Worm (Caenorhabditis elegans): Measurements from ENCODE around the gene nduc-2.

nduc-2 gene

DNA sequence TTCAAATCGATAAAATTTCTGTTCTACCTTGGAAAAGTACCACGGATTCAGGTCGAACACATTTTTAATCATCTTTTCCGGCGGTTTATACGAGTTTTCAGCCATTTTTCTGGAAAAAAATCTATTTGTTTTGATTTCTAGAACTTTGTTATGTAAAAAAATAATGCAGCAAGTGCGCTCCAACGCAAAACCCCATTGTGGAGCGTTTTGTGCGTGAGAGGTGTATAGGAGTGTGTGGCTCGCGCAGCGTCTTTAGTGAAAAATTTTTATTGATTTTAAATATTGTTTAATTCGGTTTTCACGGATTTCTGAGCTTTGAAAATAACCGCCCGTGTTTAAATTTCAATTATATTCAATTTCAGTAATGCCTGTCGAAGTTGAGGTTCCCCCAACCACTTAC, 812 bp upstream of the nduc-2 start, which contains the start of gene Y71H2AM.20 (continued):
- TF ChIP-seq tra-1 (GFP tag; IDR thresholded peaks at IDR 0.05): peak; percentile 44; the same call in 1 of the 2 replicates
- TF ChIP-seq daf-19 (GFP tag; conservative IDR thresholded peaks at IDR 0.05): no peak
- TF ChIP-seq hif-1 (tag; optimal IDR thresholded peaks at IDR 0.05): peak; percentile 24 to 85
- peak; percentile 69; the same call in 1 of the 2 replicates for TF ChIP-seq D1046.2 (GFP tag; IDR thresholded peaks at IDR 0.05)
- TF ChIP-seq lim-7 (GFP tag; IDR thresholded peaks at IDR 0.05): no peak; the same call in 1 of the 2 replicates
- peak; percentile 76 for TF ChIP-seq ces-1 (GFP tag; optimal IDR thresholded peaks at IDR 0.05)
- peak; percentile 94 for TF ChIP-seq nhr-25 (tag; optimal IDR thresholded peaks at IDR 0.05; ENCODE audit: borderline replicate concordance, insufficient read depth)
- peak; percentile 66; the same call in 1 of the 2 replicates for TF ChIP-seq dmd-9 (GFP tag; IDR thresholded peaks at IDR 0.05)
- 0 out of 2 replicates have a peak, but pooled peaks have one; percentile 49 for TF ChIP-seq saeg-2 (GFP tag; IDR thresholded peaks at IDR 0.05)
- no peak for TF ChIP-seq set-16 (GFP tag; IDR thresholded peaks at IDR 0.05)
- TF ChIP-seq unc-130 (GFP tag; optimal IDR thresholded peaks at IDR 0.05): peak; percentile 91
- peak; percentile 94 for TF ChIP-seq arid-1 (GFP tag; conservative IDR thresholded peaks at IDR 0.05)
- no peak for TF ChIP-seq tag-97 (GFP tag; IDR thresholded peaks at IDR 0.05)
- TF ChIP-seq Y48G9A.11 (GFP tag; IDR thresholded peaks at IDR 0.05): peak; percentile 47; the same call in 1 of the 2 replicates
- TF ChIP-seq zfp-3 (GFP tag; conservative IDR thresholded peaks at IDR 0.05): peak; percentile 83
- TF ChIP-seq mxl-3 (GFP tag; optimal IDR thresholded peaks at IDR 0.05): peak; percentile 69
- peak; percentile 16 for TF ChIP-seq nhr-76 (tag; optimal IDR thresholded peaks at IDR 0.05)
- TF ChIP-seq dve-1 (tag; optimal IDR thresholded peaks at IDR 0.05; ENCODE audit: insufficient read depth): peak; percentile 99
- TF ChIP-seq vab-7 (GFP tag; IDR thresholded peaks at IDR 0.05): peak; percentile 88
- no peak for TF ChIP-seq zag-1 (tag; optimal IDR thresholded peaks at IDR 0.05)
- no peak for TF ChIP-seq nhr-111 (GFP tag; optimal IDR thresholded peaks at IDR 0.05)
- TF ChIP-seq skn-1 (tag; optimal IDR thresholded peaks at IDR 0.05): no peak
- TF ChIP-seq dmd-8 (GFP tag; IDR thresholded peaks at IDR 0.05): no peak
- peak; percentile 44 for TF ChIP-seq snpc-4 (tag; optimal IDR thresholded peaks at IDR 0.05)
- TF ChIP-seq rbr-2 (tag; optimal IDR thresholded peaks at IDR 0.05): peak; percentile 95
- peak; percentile 94 for TF ChIP-seq hmg-1.1 (GFP tag; IDR thresholded peaks at IDR 0.05)
- TF ChIP-seq spr-3 (GFP tag; optimal IDR thresholded peaks at IDR 0.05): peak; percentile 26
- peak; percentile 85 for TF ChIP-seq nhr-42 (GFP tag; IDR thresholded peaks at IDR 0.05)
- TF ChIP-seq ceh-44 (GFP tag; IDR thresholded peaks at IDR 0.05): peak; percentile 45; the same call in 1 of the 2 replicates
- TF ChIP-seq pha-4 (GFP tag; IDR thresholded peaks at IDR 0.05): peak; percentile 77; the same call in 1 of the 2 replicates
- TF ChIP-seq pha-4 (tag; optimal IDR thresholded peaks at IDR 0.05): peak; percentile 98
- TF ChIP-seq sdz-12 (GFP tag; optimal IDR thresholded peaks at IDR 0.05): no peak
- peak; percentile 98 for TF ChIP-seq nhr-6 (tag; optimal IDR thresholded peaks at IDR 0.05)
- no peak for TF ChIP-seq ZK337.2 (GFP tag; IDR thresholded peaks at IDR 0.05)
- TF ChIP-seq mep-1 (tag; optimal IDR thresholded peaks at IDR 0.05): peak; percentile 99
- peak; percentile 84 for TF ChIP-seq ctbp-1 (GFP tag; IDR thresholded peaks at IDR 0.05)
- TF ChIP-seq lin-39 (tag; optimal IDR thresholded peaks at IDR 0.05): no peak
- TF ChIP-seq cey-2 (tag; optimal IDR thresholded peaks at IDR 0.05; ENCODE audit: borderline replicate concordance, insufficient read depth): no peak
- no peak for TF ChIP-seq ceh-62 (tag; optimal IDR thresholded peaks at IDR 0.05)
- peak; percentile 81 for TF ChIP-seq madf-9 (GFP tag; conservative IDR thresholded peaks at IDR 0.05)
- no peak for TF ChIP-seq F44E2.7 (GFP tag; IDR thresholded peaks at IDR 0.05)
- no peak for TF ChIP-seq madf-5 (GFP tag; IDR thresholded peaks at IDR 0.05)
- peak; percentile 77 for TF ChIP-seq nhr-10 (tag; optimal IDR thresholded peaks at IDR 0.05)
- TF ChIP-seq php-3 (GFP tag; IDR thresholded peaks at IDR 0.05): peak; percentile 57
- TF ChIP-seq snpc-1.2 (GFP tag; IDR thresholded peaks at IDR 0.05): no peak
- TF ChIP-seq ztf-11 (tag; optimal IDR thresholded peaks at IDR 0.05): no peak
- peak; percentile 86 for TF ChIP-seq F37D6.2 (tag; optimal IDR thresholded peaks at IDR 0.05)
- peak; percentile 40 for TF ChIP-seq R02D3.7 (tag; optimal IDR thresholded peaks at IDR 0.05)
- no peak for TF ChIP-seq zip-11 (GFP tag; IDR thresholded peaks at IDR 0.05)
- peak; percentile 91 for TF ChIP-seq hlh-11 (tag; optimal IDR thresholded peaks at IDR 0.05)
- no peak for TF ChIP-seq fos-1 (tag; optimal IDR thresholded peaks at IDR 0.05)
